Worm (Caenorhabditis elegans) whole organism, L1 larva: ENCODE results near the gene col-129.
A peak's percentile ranks its signal among the peaks of the same experiment; 100 is the strongest.

Experiments used
- C04F5.9 ChIP-seq: sonication (generic microtip); optimal IDR thresholded peaks from 2 replicates; lab custom pipeline; 2016; ENCODE audit warnings: missing genetic modification characterization, missing compliant biosample characterization
- C16A3.4 ChIP-seq: fragments of 150-350 bp; optimal IDR thresholded peaks from 2 replicates; lab custom pipeline; 2014; ENCODE audit warnings: missing biosample characterization, missing genetic modification characterization
- C34B4.2 ChIP-seq: sonication (generic microtip); optimal IDR thresholded peaks from 2 replicates; lab custom pipeline; 2017; ENCODE audit warnings: mild to moderate bottlenecking, missing genetic modification characterization, missing compliant biosample characterization
- aha-1 ChIP-seq: fragments of 150-350 bp; optimal IDR thresholded peaks from 2 replicates; lab custom pipeline; 2014; ENCODE audit warnings: missing biosample characterization, missing genetic modification characterization
- alr-1 ChIP-seq: fragments of 200-800 bp; sonication (Bioruptor generic); optimal IDR thresholded peaks from 2 replicates; lab custom pipeline; 2018; ENCODE audit warnings: borderline replicate concordance, mild to moderate bottlenecking, missing genetic modification characterization, missing compliant biosample characterization
- ama-1 ChIP-seq: fragments of 150-350 bp; optimal IDR thresholded peaks from 2 replicates; lab custom pipeline; 2014
- blmp-1 ChIP-seq: fragments of 150-350 bp; optimal IDR thresholded peaks from 2 replicates; lab custom pipeline; 2014; ENCODE audit warnings: missing biosample characterization, missing genetic modification characterization
- ceh-8 ChIP-seq: fragments of 200-800 bp; sonication (Bioruptor generic); optimal IDR thresholded peaks from 2 replicates; lab custom pipeline; 2018; ENCODE audit warnings: mild to moderate bottlenecking, missing genetic modification characterization, moderate library complexity, missing compliant biosample characterization
- ceh-82 ChIP-seq, 3 experiments: fragments of 150-350 bp in 1 of 3; sonication (generic microtip) in 2 of 3; optimal IDR thresholded peaks; 2 replicates each; lab custom pipeline; 2014 to 2017; ENCODE audit warnings: missing biosample characterization in 3 of 3, missing genetic modification characterization in 3 of 3
- ceh-88 ChIP-seq: fragments of 200-800 bp; sonication (Bioruptor generic); IDR thresholded peaks from 2 replicates; pipeline ENCODE4 v1.3.6; 2022; ENCODE audit warnings: missing genetic modification characterization, missing compliant biosample characterization
- ceh-90 ChIP-seq: sonication (generic microtip); optimal IDR thresholded peaks from 2 replicates; lab custom pipeline; 2016; ENCODE audit warnings: missing genetic modification characterization, missing compliant biosample characterization
- ces-1 ChIP-seq: fragments of 150-350 bp; optimal IDR thresholded peaks from 2 replicates; lab custom pipeline; 2014; ENCODE audit warnings: missing biosample characterization, missing genetic modification reagents, missing genetic modification characterization
- dpl-1 ChIP-seq, 3 experiments: fragments of 150-350 bp in 2 of 3; sonication (generic microtip) in 1 of 3; optimal IDR thresholded peaks; 2 replicates each; lab custom pipeline; 2014 to 2017; ENCODE audit warnings: missing biosample characterization in 3 of 3, missing genetic modification characterization in 3 of 3, missing genetic modification reagents in 3 of 3
- dsc-1 ChIP-seq: sonication (generic microtip); optimal IDR thresholded peaks from 2 replicates; lab custom pipeline; 2016; ENCODE audit warnings: mild to moderate bottlenecking, missing genetic modification characterization, missing compliant biosample characterization
- efl-1 ChIP-seq, 4 experiments: fragments of 150-350 bp; optimal IDR thresholded peaks in 3 of 4; peaks in 1 of 4; 1 replicate in 1 of 4; 2 replicates in 3 of 4; lab custom pipeline; 2014; ENCODE audit warnings: missing biosample characterization in 2 of 4, missing genetic modification characterization in 2 of 4, missing genetic modification reagents in 2 of 4
- egl-13 ChIP-seq: sonication (generic microtip); optimal IDR thresholded peaks from 2 replicates; lab custom pipeline; 2016; ENCODE audit warnings: missing genotype, missing genetic modification reagents, missing genetic modification characterization, missing compliant biosample characterization
- elt-2 ChIP-seq: sonication (generic microtip); optimal IDR thresholded peaks from 2 replicates; lab custom pipeline; 2016; ENCODE audit warnings: missing genetic modification characterization, mild to moderate bottlenecking, inconsistent platforms, missing compliant biosample characterization, missing genetic modification reagents
- elt-3 ChIP-seq, 6 experiments: fragments of 150-350 bp in 1 of 6; sonication (generic microtip); optimal IDR thresholded peaks; 2 replicates each; lab custom pipeline; 2017 to 2018; ENCODE audit warnings: missing biosample characterization in 6 of 6, missing genetic modification characterization in 6 of 6, inconsistent platforms in 1 of 6
- ets-5 ChIP-seq: fragments of 200-800 bp; sonication (Bioruptor generic); IDR thresholded peaks from 2 replicates; pipeline ENCODE4 v1.3.6; 2022; ENCODE audit warnings: missing genetic modification characterization, missing compliant biosample characterization
- fkh-4 ChIP-seq: sonication (generic microtip); optimal IDR thresholded peaks from 2 replicates; lab custom pipeline; 2016; ENCODE audit warnings: missing compliant biosample characterization, missing genetic modification characterization, borderline replicate concordance
- fos-1 ChIP-seq: fragments of 150-350 bp; optimal IDR thresholded peaks from 2 replicates; lab custom pipeline; 2014; ENCODE audit warnings: missing biosample characterization, missing genetic modification characterization
- grh-1 ChIP-seq: fragments of 200-800 bp; sonication (Bioruptor generic); IDR thresholded peaks from 2 replicates; pipeline ENCODE4 v1.3.6; 2022; ENCODE audit warnings: missing genetic modification reagents, missing genetic modification characterization, missing compliant biosample characterization
- hlh-17 ChIP-seq: fragments of 200-800 bp; sonication (Bioruptor generic); optimal IDR thresholded peaks from 2 replicates; lab custom pipeline; 2018; ENCODE audit warnings: missing genetic modification characterization, mild to moderate bottlenecking, missing compliant biosample characterization, moderate library complexity, borderline replicate concordance
- hlh-4 ChIP-seq: sonication (generic microtip); optimal IDR thresholded peaks from 2 replicates; lab custom pipeline; 2016; ENCODE audit warnings: mild to moderate bottlenecking, missing genetic modification characterization, missing compliant biosample characterization
- hpl-2 ChIP-seq: fragments of 150-350 bp; optimal IDR thresholded peaks from 2 replicates; lab custom pipeline; 2014; ENCODE audit warnings: missing biosample characterization, missing genetic modification reagents, missing genetic modification characterization
- irx-1 ChIP-seq: sonication (generic microtip); optimal IDR thresholded peaks from 2 replicates; lab custom pipeline; 2016; ENCODE audit warnings: missing genetic modification characterization, missing compliant biosample characterization
- jun-1 ChIP-seq: fragments of 150-350 bp; optimal IDR thresholded peaks from 2 replicates; lab custom pipeline; 2014; ENCODE audit warnings: missing biosample characterization, missing genetic modification reagents, missing genetic modification characterization
- lin-13 ChIP-seq: fragments of 150-350 bp; optimal IDR thresholded peaks from 2 replicates; lab custom pipeline; 2014; ENCODE audit warnings: missing biosample characterization, missing genetic modification reagents, missing genetic modification characterization
- lin-35 ChIP-seq, 2 experiments: fragments of 150-350 bp; optimal IDR thresholded peaks; 2 replicates each; lab custom pipeline; 2014; ENCODE audit warnings: missing biosample characterization in 2 of 2, missing genetic modification characterization in 2 of 2, missing genetic modification reagents in 2 of 2
- lin-39 ChIP-seq: fragments of 150-350 bp; optimal IDR thresholded peaks from 2 replicates; lab custom pipeline; 2014; ENCODE audit warnings: missing biosample characterization, missing genetic modification reagents, missing genetic modification characterization
- lir-3 ChIP-seq: sonication (generic microtip); optimal IDR thresholded peaks from 2 replicates; lab custom pipeline; 2016; ENCODE audit warnings: mild to moderate bottlenecking, missing genetic modification characterization, moderate library complexity, missing compliant biosample characterization; ENCODE audit not compliant: poor library complexity
- mab-9 ChIP-seq: fragments of 200-800 bp; sonication (Bioruptor generic); IDR thresholded peaks from 2 replicates; pipeline ENCODE4 v1.3.6; 2022; ENCODE audit warnings: missing genetic modification reagents, missing genetic modification characterization, missing compliant biosample characterization
- mdl-1 ChIP-seq, 2 experiments: fragments of 150-350 bp; optimal IDR thresholded peaks; 2 replicates each; lab custom pipeline; 2014 to 2017; ENCODE audit warnings: missing biosample characterization in 2 of 2, missing genetic modification characterization in 2 of 2, inconsistent platforms in 1 of 2
- mef-2 ChIP-seq: fragments of 150-350 bp; optimal IDR thresholded peaks from 2 replicates; lab custom pipeline; 2014; ENCODE audit warnings: missing biosample characterization, missing genetic modification characterization
- mep-1 ChIP-seq: fragments of 150-350 bp; optimal IDR thresholded peaks from 2 replicates; lab custom pipeline; 2014; ENCODE audit warnings: missing biosample characterization, missing genetic modification characterization
- nhr-12 ChIP-seq: sonication (generic microtip); optimal IDR thresholded peaks from 2 replicates; lab custom pipeline; 2017; ENCODE audit warnings: missing biosample characterization, missing genetic modification characterization
- nhr-28 ChIP-seq: fragments of 150-350 bp; optimal IDR thresholded peaks from 2 replicates; lab custom pipeline; 2014; ENCODE audit warnings: missing biosample characterization, missing genetic modification characterization
- nhr-47 ChIP-seq: sonication (generic microtip); optimal IDR thresholded peaks from 2 replicates; lab custom pipeline; 2016; ENCODE audit warnings: mild to moderate bottlenecking, missing genetic modification characterization, moderate library complexity, missing compliant biosample characterization
- nhr-71 ChIP-seq: sonication (generic microtip); optimal IDR thresholded peaks from 2 replicates; lab custom pipeline; 2016; ENCODE audit warnings: mild to moderate bottlenecking, missing genetic modification characterization, moderate library complexity, missing compliant biosample characterization
- nhr-76 ChIP-seq: sonication (generic microtip); optimal IDR thresholded peaks from 2 replicates; lab custom pipeline; 2017; ENCODE audit warnings: missing biosample characterization, missing genetic modification characterization
- nhr-85 ChIP-seq: sonication (generic microtip); peaks from one replicate; lab custom pipeline; 2016; ENCODE audit warnings: missing genetic modification characterization, inconsistent platforms, missing compliant biosample characterization
- pax-3 ChIP-seq: fragments of 200-800 bp; sonication (Bioruptor generic); optimal IDR thresholded peaks from 2 replicates; lab custom pipeline; 2018; ENCODE audit warnings: mild to moderate bottlenecking, missing genetic modification characterization, moderate library complexity, missing compliant biosample characterization
- rnt-1 ChIP-seq: sonication (generic microtip); optimal IDR thresholded peaks from 2 replicates; lab custom pipeline; 2016; ENCODE audit warnings: mild to moderate bottlenecking, missing genetic modification characterization, moderate library complexity, missing compliant biosample characterization
- skn-1 ChIP-seq: fragments of 150-350 bp; optimal IDR thresholded peaks from 2 replicates; lab custom pipeline; 2014; ENCODE audit warnings: missing biosample characterization, missing genetic modification characterization
- snpc-4 ChIP-seq: fragments of 150-350 bp; optimal IDR thresholded peaks from 2 replicates; lab custom pipeline; 2014; ENCODE audit warnings: missing biosample characterization, missing genetic modification characterization
- snu-23 ChIP-seq: sonication (generic microtip); optimal IDR thresholded peaks from 2 replicates; lab custom pipeline; 2016; ENCODE audit warnings: missing genetic modification characterization, missing compliant biosample characterization
- sptf-1 ChIP-seq: fragments of 150-350 bp; optimal IDR thresholded peaks from 2 replicates; lab custom pipeline; 2014; ENCODE audit warnings: missing biosample characterization, missing genetic modification characterization
- tbx-2 ChIP-seq: sonication (generic microtip); optimal IDR thresholded peaks from 2 replicates; lab custom pipeline; 2016; ENCODE audit warnings: missing genetic modification characterization, missing compliant biosample characterization
- unc-30 ChIP-seq: sonication (generic microtip); optimal IDR thresholded peaks from 2 replicates; lab custom pipeline; 2017; ENCODE audit warnings: missing biosample characterization, missing genetic modification characterization
- unc-62 ChIP-seq: fragments of 150-350 bp; optimal IDR thresholded peaks from 2 replicates; lab custom pipeline; 2014; ENCODE audit warnings: missing biosample characterization, missing genetic modification reagents, missing genetic modification characterization
- unc-98 ChIP-seq: fragments of 200-800 bp; sonication (Bioruptor generic); IDR thresholded peaks from 2 replicates; pipeline ENCODE4 v1.3.6; 2022; ENCODE audit warnings: missing genetic modification characterization, missing compliant biosample characterization
- vab-15 ChIP-seq: sonication (generic microtip); optimal IDR thresholded peaks from 2 replicates; lab custom pipeline; 2017; ENCODE audit warnings: missing genotype, mild to moderate bottlenecking, missing genetic modification characterization, missing compliant biosample characterization
- xbp-1 ChIP-seq: sonication (generic microtip); optimal IDR thresholded peaks from 2 replicates; lab custom pipeline; 2016; ENCODE audit warnings: missing genetic modification characterization, missing compliant biosample characterization

Gene col-129

DNA sequence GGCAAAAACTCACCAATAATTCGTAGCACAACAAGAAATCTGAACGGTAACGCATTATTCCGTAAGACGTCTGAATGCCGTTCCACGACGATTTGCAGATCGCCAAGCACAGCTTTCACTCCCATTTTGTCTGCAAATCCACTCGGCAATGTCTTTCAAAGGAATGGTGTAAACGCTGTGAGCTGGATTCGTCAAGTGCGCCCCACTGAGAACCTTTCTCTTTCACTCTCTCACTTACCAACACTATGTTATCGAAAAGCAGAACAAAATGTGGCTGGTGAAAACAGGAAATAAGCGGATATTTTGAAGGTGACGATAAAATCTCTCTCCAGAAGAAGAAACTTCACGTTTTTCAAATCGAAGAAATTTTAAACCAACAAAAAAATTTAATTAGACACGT is 21.3 kb downstream of the col-129 start (continued):
- TF ChIP-seq nhr-71 (peak; percentile 43), jun-1 (tag; lab: Kevin White, UChicago) (no peak), nhr-28 (tag; lab: Kevin White, UChicago) (no peak), ceh-88 (GFP tag; lab: Robert Waterston, UW) (no peak), lin-39 (tag; lab: Kevin White, UChicago) (no peak), snu-23 (GFP tag; lab: Kevin White, UChicago) (peak; percentile 34), dpl-1 (GFP tag; optimal IDR thresholded peaks at IDR 0.05; lab: Kevin White, UChicago) (peak in 1 of 3 experiments; percentile 55), hpl-2 (GFP tag; lab: Kevin White, UChicago) (no peak), nhr-85 (tag; lab: Kevin White, UChicago) (no peak), vab-15 (tag; lab: Kevin White, UChicago) (no peak), unc-30 (tag; lab: Kevin White, UChicago) (no peak), lin-35 (GFP tag; optimal IDR thresholded peaks at IDR 0.05; lab: Kevin White, UChicago) (peak; percentile 49 to 70), fos-1 (tag; lab: Kevin White, UChicago) (peak; percentile 7), C04F5.9 (tag; lab: Kevin White, UChicago) (no peak), unc-62 (GFP tag; lab: Kevin White, UChicago) (no peak), snpc-4 (tag; lab: Kevin White, UChicago) (no peak), mep-1 (tag; lab: Kevin White, UChicago) (peak; percentile 69), ets-5 (GFP tag; lab: Robert Waterston, UW) (no peak), irx-1 (no peak), elt-3 (tag; optimal IDR thresholded peaks at IDR 0.05; lab: Kevin White, UChicago) (no peak), ceh-90 (no peak), tbx-2 (no peak), sptf-1 (tag; lab: Kevin White, UChicago) (no peak), mef-2 (tag; lab: Kevin White, UChicago) (no peak), fkh-4 (no peak), xbp-1 (no peak), rnt-1 (tag; lab: Kevin White, UChicago) (peak; percentile 42), C34B4.2 (tag; lab: Kevin White, UChicago) (no peak), aha-1 (tag; lab: Kevin White, UChicago) (no peak), mdl-1 (tag; optimal IDR thresholded peaks at IDR 0.05; lab: Kevin White, UChicago) (no peak), lin-13 (GFP tag; lab: Kevin White, UChicago) (no peak), alr-1 (tag; lab: Kevin White, UChicago) (no peak), nhr-12 (no peak), ces-1 (no peak), blmp-1 (tag; lab: Kevin White, UChicago) (peak; percentile 96), pax-3 (tag; lab: Kevin White, UChicago) (no peak), nhr-47 (peak; percentile 21), ama-1 (lab: Kevin White, UChicago) (no peak)

DNA sequence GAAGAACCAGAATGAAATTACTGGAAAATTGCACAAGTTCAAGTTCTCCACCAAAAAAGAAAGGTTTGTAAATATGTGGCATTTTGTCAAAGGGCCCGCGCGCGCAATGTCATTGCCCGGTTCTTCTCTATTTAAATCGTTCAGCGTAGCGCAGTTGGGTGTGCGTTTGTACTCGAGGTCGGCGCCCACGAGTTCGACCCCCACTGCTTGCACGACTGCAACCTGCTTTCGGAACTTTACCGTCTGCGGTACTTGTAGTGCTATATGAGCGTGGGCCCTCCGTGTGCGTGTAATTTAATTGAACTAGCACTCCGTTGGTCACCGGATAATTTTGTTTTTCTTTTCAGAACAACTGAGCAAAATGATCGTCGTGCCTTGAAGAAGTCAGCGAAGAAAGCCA is 23.7 kb downstream of the col-129 start:
- TF ChIP-seq egl-13 (tag; lab: Kevin White, UChicago) (no peak), skn-1 (tag; lab: Kevin White, UChicago) (peak; percentile 52), ceh-82 (tag; optimal IDR thresholded peaks at IDR 0.05; lab: Kevin White, UChicago) (peak; percentile 36 to 68 (median 57)), ama-1 (lab: Kevin White, UChicago) (no peak), grh-1 (GFP tag; lab: Robert Waterston, UW) (0 out of 2 replicates have a peak, but pooled peaks have one; percentile 21), lin-35 (GFP tag; optimal IDR thresholded peaks at IDR 0.05; lab: Kevin White, UChicago) (peak; percentile 53 to 83), nhr-47 (peak; percentile 78), lir-3 (tag; lab: Kevin White, UChicago) (peak; percentile 34), mab-9 (GFP tag; lab: Robert Waterston, UW) (no peak), dsc-1 (tag; lab: Kevin White, UChicago) (peak; percentile 65), hlh-17 (no peak), efl-1 (optimal IDR thresholded peaks at IDR 0.05; lab: Kevin White, UChicago) (peak; percentile 48 to 57), efl-1 (GFP tag; optimal IDR thresholded peaks at IDR 0.05 in 1 of 2; lab: Kevin White, UChicago) (peak; percentile 28 to 95), unc-98 (GFP tag; lab: Robert Waterston, UW) (0 out of 2 replicates have a peak, but pooled peaks have one; percentile 32), C16A3.4 (peak; percentile 73), ceh-8 (GFP tag; lab: Kevin White, UChicago) (peak; percentile 36), nhr-76 (tag; lab: Kevin White, UChicago) (peak; percentile 38), mep-1 (tag; lab: Kevin White, UChicago) (peak; percentile 67), elt-3 (tag; optimal IDR thresholded peaks at IDR 0.05; lab: Kevin White, UChicago) (peak in 4 of 6 experiments; percentile 41 to 59 (median 48)), elt-2 (tag; lab: Kevin White, UChicago) (peak; percentile 13), hlh-4 (tag; lab: Kevin White, UChicago) (no peak)
